Worm (Caenorhabditis elegans) whole organism, L4 larva: ENCODE results near the gene scl-9.

ENCODE experiments used
- fkh-10 ChIP-seq: fragments of 150-350 bp; optimal IDR thresholded peaks from 2 replicates; lab custom pipeline; 2014; ENCODE audit warnings: missing biosample characterization, missing genetic modification reagents, missing genetic modification characterization
- lin-15B ChIP-seq: fragments of 150-350 bp; sonication (generic microtip); optimal IDR thresholded peaks from 3 replicates; lab custom pipeline; 2014; ENCODE audit warnings: missing biosample characterization, missing genetic modification characterization
- lsy-2 ChIP-seq, 2 experiments: fragments of 150-350 bp in 1 of 2; sonication (generic microtip) in 1 of 2; optimal IDR thresholded peaks; 2 replicates each; lab custom pipeline; 2014 to 2017; ENCODE audit warnings: missing biosample characterization in 2 of 2, missing genetic modification characterization in 2 of 2
- nhr-237 ChIP-seq: sonication (generic microtip); optimal IDR thresholded peaks from 2 replicates; lab custom pipeline; 2017; ENCODE audit warnings: missing biosample characterization, missing genetic modification characterization
- nhr-41 ChIP-seq: fragments of 200-800 bp; sonication (Bioruptor generic); IDR thresholded peaks from 2 replicates; pipeline ENCODE4 v1.3.6; 2022; ENCODE audit warnings: missing genetic modification reagents, missing genetic modification characterization, missing compliant biosample characterization
- skn-1 ChIP-seq: fragments of 150-350 bp; optimal IDR thresholded peaks from 2 replicates; lab custom pipeline; 2014; ENCODE audit warnings: missing biosample characterization, missing genetic modification characterization
- snpc-4 ChIP-seq: fragments of 150-350 bp; optimal IDR thresholded peaks from 2 replicates; lab custom pipeline; 2014; ENCODE audit warnings: missing biosample characterization, missing genetic modification characterization
- unc-130 ChIP-seq: sonication (generic microtip); optimal IDR thresholded peaks from 2 replicates; lab custom pipeline; 2016; ENCODE audit warnings: missing genetic modification reagents, missing genetic modification characterization, missing compliant biosample characterization

DNA sequence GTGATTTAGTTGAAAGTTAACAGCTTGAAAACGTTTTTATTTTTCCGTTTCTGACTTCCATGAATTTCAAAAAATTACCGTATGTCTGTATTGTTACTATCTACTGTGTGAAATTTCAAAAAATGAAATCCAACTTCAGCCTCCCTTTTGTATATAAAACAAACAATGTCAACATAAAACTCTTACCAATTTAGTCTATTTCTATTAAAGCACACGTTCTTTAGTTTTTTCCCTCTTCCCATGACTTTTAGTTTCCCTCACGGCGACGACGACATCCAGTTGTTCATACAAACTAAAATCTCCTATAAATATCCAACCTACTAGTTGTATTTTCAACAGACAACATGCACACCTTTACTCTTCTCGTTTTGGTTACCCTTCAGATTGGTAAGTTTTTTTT, 12.3 kb downstream of the scl-9 start, which contains the start of gene scl-3:
- no peak for TF ChIP-seq nhr-237 (tag; lab: Kevin White, UChicago)
- no peak for TF ChIP-seq fkh-10 (GFP tag; lab: Kevin White, UChicago)
- no peak for TF ChIP-seq snpc-4 (tag; lab: Kevin White, UChicago)
- TF ChIP-seq nhr-41 (GFP tag; lab: Robert Waterston, UW): no peak
- no peak for TF ChIP-seq unc-130 (GFP tag; lab: Kevin White, UChicago)
- TF ChIP-seq lsy-2 (tag; optimal IDR thresholded peaks at IDR 0.05; lab: Kevin White, UChicago): no peak
- no peak for TF ChIP-seq skn-1 (tag; lab: Kevin White, UChicago)
- TF ChIP-seq lin-15B: no peak
